Worm (Caenorhabditis elegans): ENCODE data around the gene dao-4.

DNA sequence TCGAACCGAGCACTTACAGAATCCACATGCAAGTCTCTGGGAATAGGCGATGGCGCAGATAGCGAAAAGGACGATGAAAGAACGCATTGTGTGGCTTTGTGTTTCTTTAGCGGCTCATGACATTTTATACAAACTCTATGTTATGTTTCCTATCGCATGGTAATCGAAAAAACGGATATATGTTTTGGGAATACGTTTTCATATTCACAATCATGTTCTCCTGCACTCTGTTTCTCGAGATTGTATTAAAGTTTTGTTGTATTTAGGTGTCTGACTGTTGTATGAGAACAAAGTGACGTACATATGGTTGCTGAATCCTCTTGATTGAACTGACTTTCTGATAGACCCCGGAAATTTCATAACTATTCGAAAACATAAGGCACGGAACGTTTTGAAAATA lies 16.8 kb upstream of the dao-4 start, which contains the start of gene ZC373.2:
- TF ChIP-seq pqm-1 (tag; optimal IDR thresholded peaks at IDR 0.05) (no peak), sox-2 (GFP tag; IDR thresholded peaks at IDR 0.05) (no peak), gmeb-2 (tag; optimal IDR thresholded peaks at IDR 0.05) (no peak), ama-1 (optimal IDR thresholded peaks at IDR 0.05) (no peak), elt-2 (tag; optimal IDR thresholded peaks at IDR 0.05) (no peak), nfya-1 (tag; optimal IDR thresholded peaks at IDR 0.05) (no peak), hlh-15 (tag; optimal IDR thresholded peaks at IDR 0.05) (no peak), Y22D7AL.16 (tag; optimal IDR thresholded peaks at IDR 0.05) (no peak), ceh-34 (tag; optimal IDR thresholded peaks at IDR 0.05) (no peak), rnt-1 (tag; optimal IDR thresholded peaks at IDR 0.05) (no peak), unc-55 (GFP tag; optimal IDR thresholded peaks at IDR 0.05) (no peak), sdc-2 (tag; optimal IDR thresholded peaks at IDR 0.05) (no peak)
